Fruit fly (Drosophila melanogaster) whole organism, wandering third instar larva: ENCODE results near the gene alpha-Est9.
A peak's percentile ranks its signal among the peaks of the same experiment; 100 is the strongest.

ENCODE experiments used
- Abd-B ChIP-seq: fragments of >200 bp; optimal IDR thresholded peaks from 2 replicates; lab custom pipeline; 2017; ENCODE audit warnings: missing biosample characterization, missing genetic modification characterization
- CG32264 ChIP-seq: fragments of 200-800 bp; sonication (Bioruptor generic); optimal IDR thresholded peaks from 2 replicates; lab custom pipeline; 2016; ENCODE audit warnings: missing biosample characterization, missing genetic modification characterization
- CG9705 ChIP-seq: fragments of 200-800 bp; sonication (Bioruptor generic); optimal IDR thresholded peaks from 2 replicates; lab custom pipeline; 2018; ENCODE audit warnings: missing biosample characterization, mild to moderate bottlenecking, missing genetic modification characterization
- CrebA ChIP-seq: fragments of 200-800 bp; sonication (Bioruptor generic); optimal IDR thresholded peaks from 2 replicates; lab custom pipeline; 2016; ENCODE audit warnings: missing biosample characterization, mild to moderate bottlenecking, missing genetic modification characterization, borderline replicate concordance
- Dfd ChIP-seq: fragments of >200 bp; optimal IDR thresholded peaks from 2 replicates; lab custom pipeline; 2017; ENCODE audit warnings: missing biosample characterization, missing genetic modification characterization
- Dif ChIP-seq: fragments of 200-275, 200-300 bp; sonication (Bioruptor generic); optimal IDR thresholded peaks from 2 replicates; lab custom pipeline; 2018; ENCODE audit warnings: missing biosample characterization, missing genetic modification characterization; ENCODE audit not compliant: partially characterized antibody
- GATAd ChIP-seq: sonication (Bioruptor generic); optimal IDR thresholded peaks from 2 replicates; lab custom pipeline; 2016; ENCODE audit warnings: missing biosample characterization, missing genetic modification characterization
- HLH106 ChIP-seq: fragments of 200-800 bp; optimal IDR thresholded peaks from 3 replicates; lab custom pipeline; 2019; ENCODE audit warnings: missing biosample characterization, mild to moderate bottlenecking, missing genetic modification characterization, moderate library complexity
- Hr83 ChIP-seq: fragments of 200-300 bp; sonication (Bioruptor generic); optimal IDR thresholded peaks from 2 replicates; lab custom pipeline; 2016; ENCODE audit warnings: missing biosample characterization, mild to moderate bottlenecking, missing genetic modification characterization, moderate library complexity; ENCODE audit not compliant: poor library complexity, severe bottlenecking
- Jra ChIP-seq: sonication (Bioruptor generic); optimal IDR thresholded peaks from 2 replicates; lab custom pipeline; 2016; ENCODE audit warnings: missing biosample characterization, missing genetic modification characterization
- Mio ChIP-seq: sonication (Bioruptor generic); optimal IDR thresholded peaks from 2 replicates; lab custom pipeline; 2016; ENCODE audit warnings: missing biosample characterization, missing genetic modification characterization
- Myc ChIP-seq: fragments of >200 bp; optimal IDR thresholded peaks from 2 replicates; lab custom pipeline; 2017
- N ChIP-seq: fragments of >200 bp; optimal IDR thresholded peaks from 2 replicates; lab custom pipeline; 2018; ENCODE audit warnings: missing biosample characterization, missing external identifiers, missing genetic modification characterization
- OdsH ChIP-seq: fragments of 200-800 bp; sonication (Bioruptor generic); optimal IDR thresholded peaks from 2 replicates; lab custom pipeline; 2016; ENCODE audit warnings: missing biosample characterization, mild to moderate bottlenecking, missing genetic modification characterization
- Rel ChIP-seq, 2 experiments: fragments of 200-800 bp; sonication (Bioruptor generic) in 1 of 2; optimal IDR thresholded peaks; 2 replicates in 1 of 2; 3 replicates in 1 of 2; lab custom pipeline; 2016 to 2019; ENCODE audit warnings: mild to moderate bottlenecking in 2 of 2, missing biosample characterization in 2 of 2, missing genetic modification characterization in 2 of 2, moderate library complexity in 1 of 2
- Sp1 ChIP-seq: fragments of 200-800 bp; sonication (Bioruptor generic); optimal IDR thresholded peaks from 3 replicates; lab custom pipeline; 2019; ENCODE audit warnings: missing biosample characterization, mild to moderate bottlenecking, missing genetic modification characterization, moderate library complexity
- Vsx2 ChIP-seq: fragments of 200-300, 225-300 bp; sonication (Bioruptor generic); optimal IDR thresholded peaks from 2 replicates; lab custom pipeline; 2018; ENCODE audit warnings: missing biosample characterization, missing genetic modification characterization; ENCODE audit not compliant: partially characterized antibody
- br ChIP-seq: fragments of 200-800 bp; sonication (Bioruptor generic); optimal IDR thresholded peaks from 2 replicates; lab custom pipeline; 2016; ENCODE audit warnings: missing biosample characterization, missing genetic modification characterization
- dl ChIP-seq, 2 experiments: fragments of 175-275, 200-275 bp in 1 of 2; fragments of 200-275 bp in 1 of 2; sonication (Bioruptor generic); optimal IDR thresholded peaks; lab custom pipeline; 2018; ENCODE audit warnings: mild to moderate bottlenecking in 2 of 2, missing biosample characterization in 2 of 2, missing genetic modification characterization in 2 of 2, moderate library complexity in 2 of 2; ENCODE audit not compliant: partially characterized antibody in 2 of 2, insufficient read depth in 1 of 2
- dsf ChIP-seq: sonication (Bioruptor generic); optimal IDR thresholded peaks from 2 replicates; lab custom pipeline; 2016; ENCODE audit warnings: missing biosample characterization, missing genetic modification characterization, borderline replicate concordance
- foxo ChIP-seq, 2 experiments: fragments of 200-800 bp; sonication (Bioruptor generic); optimal IDR thresholded peaks; 2 replicates in 1 of 2; 3 replicates in 1 of 2; lab custom pipeline; 2016 to 2017; ENCODE audit warnings: missing biosample characterization in 2 of 2, missing genetic modification characterization in 2 of 2
- fru ChIP-seq: fragments of 200-800 bp; sonication (Bioruptor generic); optimal IDR thresholded peaks from 3 replicates; lab custom pipeline; 2016; ENCODE audit warnings: missing biosample characterization, mild to moderate bottlenecking, missing genetic modification characterization
- h ChIP-seq: fragments of 200-800 bp; sonication (Bioruptor generic); optimal IDR thresholded peaks from 3 replicates; lab custom pipeline; 2016; ENCODE audit warnings: missing biosample characterization, mild to moderate bottlenecking, missing genetic modification characterization
- jim ChIP-seq: fragments of 175-275, 200-325 bp; sonication (Bioruptor generic); optimal IDR thresholded peaks from 2 replicates; lab custom pipeline; 2016; ENCODE audit warnings: missing biosample characterization, mild to moderate bottlenecking, missing genetic modification characterization
- lola ChIP-seq: fragments of >200 bp; optimal IDR thresholded peaks from 2 replicates; lab custom pipeline; 2017; ENCODE audit warnings: missing biosample characterization, missing genetic modification characterization
- pan ChIP-seq: fragments of >200 bp; optimal IDR thresholded peaks from 2 replicates; lab custom pipeline; 2017
- psq ChIP-seq: fragments of 200-800 bp; sonication (Bioruptor generic); optimal IDR thresholded peaks from 3 replicates; lab custom pipeline; 2017; ENCODE audit warnings: missing biosample characterization, mild to moderate bottlenecking, missing genetic modification characterization, moderate library complexity
- rgr ChIP-seq: fragments of 200-800 bp; sonication (Bioruptor generic); optimal IDR thresholded peaks from 3 replicates; lab custom pipeline; 2016; ENCODE audit warnings: missing biosample characterization, mild to moderate bottlenecking, missing genetic modification characterization
- sage ChIP-seq: fragments of 200-800 bp; sonication (Bioruptor generic); optimal IDR thresholded peaks from 2 replicates; lab custom pipeline; 2016; ENCODE audit warnings: missing biosample characterization, mild to moderate bottlenecking, missing genetic modification characterization
- sv ChIP-seq: fragments of 200-800 bp; sonication (Bioruptor generic); optimal IDR thresholded peaks from 3 replicates; lab custom pipeline; 2016; ENCODE audit warnings: missing biosample characterization, missing genetic modification characterization
- tai ChIP-seq: sonication (Bioruptor generic); optimal IDR thresholded peaks from 2 replicates; lab custom pipeline; 2016; ENCODE audit warnings: missing biosample characterization, missing genetic modification characterization
- usp ChIP-seq: fragments of >200 bp; optimal IDR thresholded peaks from 2 replicates; lab custom pipeline; 2017; ENCODE audit warnings: missing biosample characterization, missing genetic modification characterization
- woc ChIP-seq: sonication (Bioruptor generic); optimal IDR thresholded peaks from 2 replicates; lab custom pipeline; 2016; ENCODE audit warnings: missing biosample characterization, mild to moderate bottlenecking, missing genetic modification characterization

alpha-Est9 gene

dm6 chr3R:7497488-7497887 lies 7.4 kb downstream of the alpha-Est9 start (continued):
- TF ChIP-seq psq (no peak), Abd-B (GFP tag; lab: Kevin White, UChicago) (no peak), Vsx2 (GFP tag; lab: Kevin White, UChicago) (no peak), jim (no peak), woc (GFP tag; lab: Kevin White, UChicago) (no peak), usp (GFP tag; lab: Kevin White, UChicago) (no peak), tai (GFP tag; lab: Kevin White, UChicago) (no peak), foxo (GFP tag; optimal IDR thresholded peaks at IDR 0.05; lab: Kevin White, UChicago) (no peak), N (GFP tag; lab: Kevin White, UChicago) (no peak), Dfd (GFP tag; lab: Kevin White, UChicago) (no peak), sage (GFP tag; lab: Kevin White, UChicago) (no peak)
- TF ChIP-seq, all 38 proteins: peak for 6

DNA sequence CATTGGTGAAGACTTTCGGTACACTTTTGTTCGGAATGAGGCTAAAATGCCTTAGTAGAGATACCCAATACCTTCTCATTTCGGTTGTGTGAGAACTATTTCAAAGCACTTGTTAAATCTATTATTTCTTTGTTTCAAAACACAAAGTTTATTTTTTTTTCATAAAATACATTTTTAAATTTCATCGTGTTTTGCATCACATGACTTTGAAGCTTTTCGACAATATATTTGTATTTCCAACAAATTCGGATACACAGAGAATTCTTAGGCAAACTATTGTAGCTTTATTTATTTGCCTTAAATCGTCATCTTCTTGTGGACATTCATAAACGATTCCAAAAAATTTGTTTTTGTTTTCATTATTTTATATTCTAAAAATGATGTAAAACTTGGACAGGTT lies 11.2 kb downstream of the alpha-Est9 start, which contains the start of gene alpha-Est10:
TSS of gene alpha-Est10 (minus strand) at position 101 of the 400 bp plus-strand sequence.
- TF ChIP-seq dl (GFP tag; optimal IDR thresholded peaks at IDR 0.05; lab: Kevin White, UChicago; ENCODE audit: insufficient read depth in 1 of 2, partially characterized antibody in 2 of 2) (no peak), N (GFP tag; lab: Kevin White, UChicago) (no peak), Sp1 (GFP tag; lab: Kevin White, UChicago) (no peak), rgr (GFP tag; lab: Kevin White, UChicago) (no peak), OdsH (GFP tag; lab: Kevin White, UChicago) (no peak), GATAd (GFP tag; lab: Kevin White, UChicago) (no peak), sage (GFP tag; lab: Kevin White, UChicago) (no peak), Dfd (GFP tag; lab: Kevin White, UChicago) (no peak), h (GFP tag; lab: Kevin White, UChicago) (no peak), CG32264 (GFP tag; lab: Kevin White, UChicago) (no peak), usp (GFP tag; lab: Kevin White, UChicago) (no peak)

- TF ChIP-seq Hr83 (GFP tag; lab: Kevin White, UChicago) = no peak
- no peak for TF ChIP-seq Dfd (GFP tag; lab: Kevin White, UChicago)
- TF ChIP-seq Mio = no peak
- TF ChIP-seq GATAd (GFP tag; lab: Kevin White, UChicago) = no peak
- no peak for TF ChIP-seq sv (GFP tag; lab: Kevin White, UChicago)
- TF ChIP-seq h (GFP tag; lab: Kevin White, UChicago) = no peak
- TF ChIP-seq dsf (GFP tag; lab: Kevin White, UChicago) = no peak
- no peak for TF ChIP-seq CG9705 (GFP tag; lab: Kevin White, UChicago)
- TF ChIP-seq fru (GFP tag; lab: Kevin White, UChicago) = no peak
- no peak for TF ChIP-seq N (GFP tag; lab: Kevin White, UChicago)
- no peak for TF ChIP-seq OdsH (GFP tag; lab: Kevin White, UChicago)
- TF ChIP-seq woc (GFP tag; lab: Kevin White, UChicago) = no peak
Observed at dm6 chr3R:7493171-7493570, 11.7 kb downstream of the alpha-Est9 start, which contains the start of gene CG42656. TSS of gene CG42656 (minus strand) at chr3R:7493271.

DNA sequence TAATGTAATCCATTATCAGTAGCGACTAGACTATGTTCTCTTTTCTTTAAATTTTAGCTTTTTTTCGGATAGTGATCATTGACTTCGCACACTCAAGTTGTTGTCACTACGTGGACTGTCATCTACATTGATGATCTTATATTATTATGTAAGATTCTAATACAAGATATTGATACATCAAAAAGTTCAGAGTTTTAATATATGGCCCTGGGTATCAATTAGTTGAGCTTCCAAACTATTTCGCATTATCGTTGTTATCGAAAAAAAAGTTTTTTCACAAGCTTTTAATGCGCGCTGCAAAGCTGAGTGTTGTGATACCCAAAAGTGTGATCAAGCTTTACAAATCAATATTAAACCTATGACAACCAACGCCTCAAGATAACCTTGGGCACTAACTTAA lies 12.8 kb downstream of the alpha-Est9 start:
- TF ChIP-seq Vsx2 (GFP tag; lab: Kevin White, UChicago) (peak; percentile 4), foxo (GFP tag; optimal IDR thresholded peaks at IDR 0.05; lab: Kevin White, UChicago) (peak in 1 of 2 experiments; percentile 10), pan (lab: Kevin White, UChicago) (no peak), dl (GFP tag; optimal IDR thresholded peaks at IDR 0.05; lab: Kevin White, UChicago; ENCODE audit: insufficient read depth in 1 of 2, partially characterized antibody in 2 of 2) (no peak), jim (no peak), lola (GFP tag; lab: Kevin White, UChicago) (no peak), h (GFP tag; lab: Kevin White, UChicago) (no peak), Rel (GFP tag; optimal IDR thresholded peaks at IDR 0.05; lab: Kevin White, UChicago) (no peak), Rel (tag; optimal IDR thresholded peaks at IDR 0.05; lab: Kevin White, UChicago) (no peak), Myc (lab: Kevin White, UChicago) (no peak), Dif (GFP tag; lab: Kevin White, UChicago) (peak; percentile 38)

dm6 chr3R:7491453-7491853 lies 13.4 kb downstream of the alpha-Est9 start:
- TF ChIP-seq Abd-B (GFP tag; lab: Kevin White, UChicago) (no peak), CrebA (peak; percentile 19), Vsx2 (GFP tag; lab: Kevin White, UChicago) (peak; percentile 35), rgr (GFP tag; lab: Kevin White, UChicago) (no peak), br (GFP tag; lab: Kevin White, UChicago) (no peak), HLH106 (tag; lab: Kevin White, UChicago) (no peak), Dif (GFP tag; lab: Kevin White, UChicago) (peak; percentile 88), Jra (GFP tag; lab: Kevin White, UChicago) (no peak), foxo (GFP tag; optimal IDR thresholded peaks at IDR 0.05; lab: Kevin White, UChicago) (no peak), sage (GFP tag; lab: Kevin White, UChicago) (no peak), dl (GFP tag; optimal IDR thresholded peaks at IDR 0.05; lab: Kevin White, UChicago; ENCODE audit: insufficient read depth in 1 of 2, partially characterized antibody in 2 of 2) (peak; percentile 50 to 76), lola (GFP tag; lab: Kevin White, UChicago) (no peak)
- TF ChIP-seq, all 38 proteins: peak for 4
